Fruit fly (Drosophila melanogaster): ENCODE measurements around the gene GATAd.

dm6 chr2L:10364229-10364628 is 30.7 kb downstream of the GATAd start, which contains the start of gene lft:
- TF ChIP-seq Sry-β (GFP tag; optimal IDR thresholded peaks at IDR 0.05) (peak; percentile 90), CG12391 (tag; optimal IDR thresholded peaks at IDR 0.05) (no peak), CG14710 (tag; optimal IDR thresholded peaks at IDR 0.05) (peak; percentile 3), CG8944 (GFP tag; optimal IDR thresholded peaks at IDR 0.05) (no peak), ranshi (GFP tag; IDR thresholded peaks at IDR 0.05) (no peak), seq (GFP tag; IDR thresholded peaks at IDR 0.05) (no peak), insv (GFP tag; optimal IDR thresholded peaks at IDR 0.05) (no peak), CG1024 (GFP tag; IDR thresholded peaks at IDR 0.05) (no peak), CG11085 (GFP tag; IDR thresholded peaks at IDR 0.05) (no peak)

All from whole organism, embryonic.